Fruit fly (Drosophila melanogaster): Measurements from ENCODE around the gene CG15478.

dm6 chrX:7693423-7693822 lies 24.3 kb downstream of the CG15478 start:
- TF ChIP-seq Abd-B (GFP tag; optimal IDR thresholded peaks at IDR 0.05): no peak
- no peak for TF ChIP-seq Hnf4 (GFP tag; optimal IDR thresholded peaks at IDR 0.05)
- TF ChIP-seq dl (GFP tag; optimal IDR thresholded peaks at IDR 0.05; ENCODE audit: insufficient read depth in 1 of 2, partially characterized antibody in 2 of 2): no peak
